Worm (Caenorhabditis elegans) whole organism, L2 larva: ENCODE measurements around the gene srg-64.

ENCODE experiments used
- R02D3.7 ChIP-seq: fragments of 150-350 bp; optimal IDR thresholded peaks from 2 replicates; lab custom pipeline; 2014; ENCODE audit warnings: missing biosample characterization, missing genetic modification characterization
- ceh-16 ChIP-seq: fragments of 150-350 bp; optimal IDR thresholded peaks from 2 replicates; lab custom pipeline; 2014; ENCODE audit warnings: missing biosample characterization, missing genetic modification characterization
- egl-27 ChIP-seq: sonication (generic microtip); optimal IDR thresholded peaks from 3 replicates; lab custom pipeline; 2017; ENCODE audit warnings: missing biosample characterization, missing genetic modification reagents, missing genetic modification characterization
- lin-13 ChIP-seq: fragments of 150-350 bp; optimal IDR thresholded peaks from 2 replicates; lab custom pipeline; 2014; ENCODE audit warnings: missing biosample characterization, missing genetic modification reagents, missing genetic modification characterization
- lin-39 ChIP-seq: fragments of 150-350 bp; optimal IDR thresholded peaks from 2 replicates; lab custom pipeline; 2014; ENCODE audit warnings: missing biosample characterization, missing genetic modification reagents, missing genetic modification characterization
- nhr-237 ChIP-seq: fragments of 150-350 bp; optimal IDR thresholded peaks from 2 replicates; lab custom pipeline; 2014; ENCODE audit warnings: missing biosample characterization, missing genetic modification characterization
- nhr-77 ChIP-seq: fragments of 150-350 bp; optimal IDR thresholded peaks from 2 replicates; lab custom pipeline; 2014; ENCODE audit warnings: missing biosample characterization, missing genetic modification characterization
- unc-39 ChIP-seq: fragments of 150-350 bp; optimal IDR thresholded peaks from 2 replicates; lab custom pipeline; 2014; ENCODE audit warnings: missing biosample characterization, missing genetic modification characterization

ce11 chrX:15766861-15767260 lies 26.4 kb upstream of the srg-64 start:
- no peak for TF ChIP-seq R02D3.7 (tag; lab: Kevin White, UChicago)
- no peak for TF ChIP-seq nhr-237 (tag; lab: Kevin White, UChicago)
- no peak for TF ChIP-seq lin-39 (tag; lab: Kevin White, UChicago)
- no peak for TF ChIP-seq unc-39 (tag; lab: Kevin White, UChicago)
- TF ChIP-seq nhr-77 (tag; lab: Kevin White, UChicago) = no peak
- TF ChIP-seq egl-27 (tag; lab: Kevin White, UChicago) = no peak
- TF ChIP-seq lin-13 (GFP tag; lab: Kevin White, UChicago) = no peak
- TF ChIP-seq ceh-16 = no peak
